Fruit fly (Drosophila melanogaster): Measurements from ENCODE around the gene CG17597.

DNA sequence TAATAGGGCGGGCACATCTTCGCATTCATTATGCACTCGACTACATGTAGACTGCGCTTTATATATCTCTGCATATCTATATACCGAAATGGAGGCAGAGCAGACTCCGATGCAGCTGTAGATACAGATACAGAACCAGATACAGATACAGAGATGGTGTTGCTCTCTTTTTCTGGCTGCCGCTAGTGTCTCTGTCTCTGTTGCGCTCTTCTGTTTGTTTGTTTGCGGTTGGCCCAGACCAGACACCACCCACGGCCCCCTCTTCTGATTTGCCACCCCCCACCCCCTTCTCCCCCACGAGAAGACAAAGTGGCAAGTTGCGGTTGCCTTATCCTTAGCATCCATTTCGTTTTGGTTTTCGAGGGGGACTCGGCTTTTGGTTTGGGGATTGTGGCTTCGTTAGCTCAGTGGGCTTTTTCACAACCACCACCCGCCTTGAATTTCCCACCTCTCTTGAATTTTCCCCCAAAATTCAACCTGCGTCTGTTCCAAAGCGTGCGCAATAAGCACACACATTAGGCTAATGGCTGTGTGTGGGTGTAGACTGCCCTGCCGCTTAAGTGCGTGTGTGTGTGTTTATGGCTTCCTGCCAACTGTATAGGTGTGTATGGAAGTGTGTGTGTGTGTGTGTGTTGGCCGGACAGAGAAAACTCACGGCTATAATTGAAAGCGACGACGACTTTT, 47.5 kb downstream of the CG17597 start:
- TF ChIP-seq CG14655 (GFP tag; optimal IDR thresholded peaks at IDR 0.05) (no peak), CG17806 (tag; optimal IDR thresholded peaks at IDR 0.05) (no peak), gl (tag; optimal IDR thresholded peaks at IDR 0.05) (no peak), CG15710 (tag; optimal IDR thresholded peaks at IDR 0.05) (no peak), CG32121 (GFP tag; IDR thresholded peaks at IDR 0.05) (no peak), CG13204 (GFP tag; optimal IDR thresholded peaks at IDR 0.05) (no peak), EcR (GFP tag; optimal IDR thresholded peaks at IDR 0.05) (no peak), rn (GFP tag; IDR thresholded peaks at IDR 0.05) (no peak), Pif1A (GFP tag; optimal IDR thresholded peaks at IDR 0.05) (no peak), CG8159 (tag; optimal IDR thresholded peaks at IDR 0.05) (no peak)
